Worm (Caenorhabditis elegans) whole organism, late embryonic: ENCODE results near the gene npr-2.

Experiments
- ceh-14 ChIP-seq: sonication (generic microtip); optimal IDR thresholded peaks from 2 replicates; lab custom pipeline; 2016; ENCODE audit warnings: missing genotype, missing genetic modification characterization, missing compliant biosample characterization
- fax-1 ChIP-seq: sonication (generic microtip); optimal IDR thresholded peaks from 2 replicates; lab custom pipeline; 2016; ENCODE audit warnings: missing genotype, missing genetic modification characterization, missing compliant biosample characterization
- npax-4 ChIP-seq: sonication (generic microtip); optimal IDR thresholded peaks from 2 replicates; lab custom pipeline; 2016; ENCODE audit warnings: missing genetic modification characterization, missing compliant biosample characterization
- pha-2 ChIP-seq: sonication (generic microtip); optimal IDR thresholded peaks from 2 replicates; lab custom pipeline; 2017; ENCODE audit warnings: mild to moderate bottlenecking, missing genetic modification characterization, missing compliant biosample characterization
- pqm-1 ChIP-seq: sonication (generic microtip); optimal IDR thresholded peaks from 2 replicates; lab custom pipeline; 2016; ENCODE audit warnings: missing genetic modification characterization, missing compliant biosample characterization
- tbx-2 ChIP-seq: sonication (generic microtip); optimal IDR thresholded peaks from 2 replicates; lab custom pipeline; 2016; ENCODE audit warnings: missing genetic modification characterization, missing compliant biosample characterization
- unc-55 ChIP-seq: sonication (generic microtip); optimal IDR thresholded peaks from 2 replicates; lab custom pipeline; 2017; ENCODE audit warnings: missing biosample characterization, missing genetic modification reagents, missing genetic modification characterization

ce11 chrIV:9524849-9525460 lies 55.0 kb downstream of the npr-2 start, which contains the start of gene ndua-5:
- TF ChIP-seq fax-1 (tag; lab: Kevin White, UChicago) (no peak), npax-4 (no peak), pqm-1 (tag; lab: Kevin White, UChicago) (no peak), unc-55 (GFP tag; lab: Kevin White, UChicago) (no peak), pha-2 (no peak), tbx-2 (no peak), ceh-14 (no peak)
